Fruit fly (Drosophila melanogaster): ENCODE results near the gene pira.

pira gene

DNA sequence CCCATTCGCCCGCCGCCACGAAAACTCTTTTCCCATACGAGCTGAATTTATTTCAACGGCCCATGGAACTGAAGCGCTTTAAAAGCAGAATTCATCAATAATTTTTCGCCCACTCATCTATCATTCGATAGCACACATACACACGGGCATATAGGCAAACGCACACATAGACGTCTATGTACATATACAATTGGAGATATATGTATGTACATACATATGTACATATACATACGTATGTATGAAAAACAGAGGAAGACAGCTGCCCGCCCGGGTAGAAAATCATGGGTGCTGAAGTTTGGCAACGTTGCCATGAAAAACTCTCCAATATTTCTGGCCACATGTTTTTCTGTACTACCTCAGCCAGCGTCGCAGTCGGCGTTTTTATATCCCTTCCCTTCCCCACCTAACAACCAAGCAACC lies 29.6 kb downstream of the pira start:
- TF ChIP-seq Gug (GFP tag; IDR thresholded peaks at IDR 0.05) (no peak), svp (GFP tag) (peak; percentile 60)

DNA sequence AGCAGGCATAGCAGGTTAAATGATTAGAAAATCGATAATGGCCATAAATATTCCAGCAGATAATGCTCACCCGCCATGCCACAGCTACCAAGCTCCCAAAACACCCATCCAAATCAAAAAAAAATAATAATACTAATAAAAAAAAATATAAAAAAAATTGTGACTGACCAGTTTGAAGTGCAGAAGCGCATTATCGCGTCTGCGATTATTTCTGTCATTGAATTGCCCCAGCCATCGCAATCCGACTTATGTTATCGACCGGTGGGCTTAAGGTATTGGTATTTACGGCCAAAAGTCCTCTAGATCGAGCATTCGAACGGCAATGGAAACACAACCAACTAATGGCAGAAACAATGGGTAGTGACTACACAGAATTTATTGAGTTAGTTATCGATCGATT lies 30.9 kb downstream of the pira start:
- TF ChIP-seq vri (GFP tag; optimal IDR thresholded peaks at IDR 0.05) (peak; percentile 29), Eip93F (GFP tag; optimal IDR thresholded peaks at IDR 0.05) (peak; percentile 13), Eip78C (GFP tag) (peak; percentile 30), fd85E (GFP tag; optimal IDR thresholded peaks at IDR 0.05) (no peak)

DNA sequence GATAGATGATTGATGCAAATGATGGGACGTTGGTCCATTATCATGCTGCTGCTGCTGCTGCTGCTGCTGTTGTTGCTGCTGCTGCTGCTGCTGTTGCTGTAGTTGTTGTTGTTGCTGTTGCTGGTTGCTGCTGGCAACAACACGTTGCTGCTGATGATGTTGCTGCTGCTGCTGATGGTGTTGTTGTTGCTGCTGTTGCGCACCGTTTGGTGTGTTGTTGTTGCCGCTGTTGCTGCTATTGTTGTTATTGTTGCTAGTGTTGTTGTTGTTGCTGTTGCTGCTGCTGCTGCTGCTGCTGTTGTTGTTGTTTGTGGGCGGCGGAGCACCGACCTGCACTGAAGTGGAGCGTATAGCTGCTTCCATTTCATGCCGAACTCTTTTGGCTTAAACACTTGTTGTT lies 32.3 kb downstream of the pira start:
- TF ChIP-seq cyc (GFP tag; optimal IDR thresholded peaks at IDR 0.05), result no peak

DNA sequence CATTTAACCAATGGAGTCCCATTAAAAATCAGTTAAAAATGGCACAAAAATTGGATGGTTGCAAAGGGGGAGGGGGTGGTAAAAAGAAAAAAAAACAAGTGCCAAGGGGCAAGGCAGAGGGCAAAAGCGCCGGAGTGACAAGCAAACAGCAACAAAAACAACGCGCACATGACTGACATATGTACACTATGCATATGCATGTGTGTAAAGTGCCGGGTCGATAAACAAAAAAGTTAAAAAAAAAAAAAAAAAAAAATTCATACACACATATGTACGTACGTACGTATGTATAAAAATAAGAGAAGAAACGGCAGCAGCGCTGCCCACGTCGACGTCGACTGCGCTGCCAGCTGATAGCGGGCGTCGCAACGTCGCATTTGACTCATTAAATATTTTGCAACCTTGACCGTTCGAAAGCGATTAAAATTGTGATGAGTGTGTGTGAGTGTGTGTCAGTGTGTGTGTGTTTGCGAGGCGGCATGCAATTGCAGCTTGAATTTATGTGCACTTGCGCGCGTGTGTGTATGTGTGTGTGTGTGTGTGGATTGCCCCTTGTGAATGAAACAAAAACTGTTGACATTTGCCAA lies 35.7 kb downstream of the pira start:
- TF ChIP-seq svp (GFP tag), result peak; percentile 85
- TF ChIP-seq CG3919 (GFP tag; optimal IDR thresholded peaks at IDR 0.05), result peak; percentile 31
- peak; percentile 30; the same call in 1 of the 2 replicates for TF ChIP-seq CG15336 (GFP tag; IDR thresholded peaks at IDR 0.05)
- TF ChIP-seq Eip75B (GFP tag; optimal IDR thresholded peaks at IDR 0.05), result peak; percentile 46
- TF ChIP-seq Lpt (GFP tag; optimal IDR thresholded peaks at IDR 0.05), result no peak
- no peak for TF ChIP-seq acj6 (GFP tag; optimal IDR thresholded peaks at IDR 0.05)
- peak; percentile 31 for TF ChIP-seq fkh (GFP tag; optimal IDR thresholded peaks at IDR 0.05)
- no peak for TF ChIP-seq OdsH (GFP tag; optimal IDR thresholded peaks at IDR 0.05)
- peak; percentile 76 for TF ChIP-seq Eip78C (GFP tag)
- peak; percentile 41; the same call in 2 of the 3 replicates for TF ChIP-seq CG8119 (GFP tag; IDR thresholded peaks at IDR 0.05)
- TF ChIP-seq vri (GFP tag; optimal IDR thresholded peaks at IDR 0.05), result peak; percentile 58
- TF ChIP-seq CG6792 (GFP tag; optimal IDR thresholded peaks at IDR 0.05), result no peak
- peak; percentile 63; the same call in 2 of the 3 replicates for TF ChIP-seq CG6163 (GFP tag; IDR thresholded peaks at IDR 0.05)
- TF ChIP-seq ss (GFP tag; optimal IDR thresholded peaks at IDR 0.05), result peak; percentile 32 to 36
- TF ChIP-seq CG34406 (GFP tag; optimal IDR thresholded peaks at IDR 0.05), result peak; percentile 30
- no peak for TF ChIP-seq esn (GFP tag; optimal IDR thresholded peaks at IDR 0.05)
- no peak for TF ChIP-seq CG6854 (GFP tag; optimal IDR thresholded peaks at IDR 0.05)
- peak; percentile 15 for TF ChIP-seq Eip93F (GFP tag; optimal IDR thresholded peaks at IDR 0.05)

- TF ChIP-seq CG6163 (GFP tag; IDR thresholded peaks at IDR 0.05) (peak; percentile 93), achi (GFP tag; optimal IDR thresholded peaks at IDR 0.05) (peak; percentile 26), Eip93F (GFP tag; optimal IDR thresholded peaks at IDR 0.05) (no peak), CG15336 (GFP tag; IDR thresholded peaks at IDR 0.05) (peak; percentile 90), CG32006 (GFP tag; optimal IDR thresholded peaks at IDR 0.05) (peak; percentile 53), Hr4 (GFP tag; optimal IDR thresholded peaks at IDR 0.05) (no peak), vri (GFP tag; optimal IDR thresholded peaks at IDR 0.05) (no peak), Lpt (GFP tag; optimal IDR thresholded peaks at IDR 0.05) (peak; percentile 93), dsx (GFP tag; optimal IDR thresholded peaks at IDR 0.05; ENCODE audit: poor library complexity, severe bottlenecking) (peak; percentile 78), CG9139 (GFP tag; optimal IDR thresholded peaks at IDR 0.05) (peak; percentile 94), CG31627 (GFP tag; optimal IDR thresholded peaks at IDR 0.05) (no peak), ss (GFP tag; optimal IDR thresholded peaks at IDR 0.05) (peak; percentile 94), Hr39 (GFP tag; optimal IDR thresholded peaks at IDR 0.05) (no peak), CG1621 (tag; optimal IDR thresholded peaks at IDR 0.05) (peak; percentile 87), Sox14 (GFP tag; optimal IDR thresholded peaks at IDR 0.05) (peak; percentile 68), Gug (GFP tag; IDR thresholded peaks at IDR 0.05) (peak; percentile 83), CG11762 (GFP tag; optimal IDR thresholded peaks at IDR 0.05; ENCODE audit: insufficient read depth) (peak; percentile 17), CG6808 (GFP tag; optimal IDR thresholded peaks at IDR 0.05) (peak; percentile 89), lz (GFP tag; optimal IDR thresholded peaks at IDR 0.05) (no peak), CG16779 (tag; optimal IDR thresholded peaks at IDR 0.05) (peak; percentile 84), Ets96B (tag; optimal IDR thresholded peaks at IDR 0.05) (peak; percentile 73), CG34406 (GFP tag; optimal IDR thresholded peaks at IDR 0.05) (peak; percentile 22), spab (GFP tag; optimal IDR thresholded peaks at IDR 0.05) (peak; percentile 81), salr (GFP tag; optimal IDR thresholded peaks at IDR 0.05) (peak; percentile 67 to 76), fd59A (GFP tag; optimal IDR thresholded peaks at IDR 0.05) (peak; percentile 44), Eip75B (GFP tag; optimal IDR thresholded peaks at IDR 0.05) (peak; percentile 43), Blimp-1 (GFP tag; optimal IDR thresholded peaks at IDR 0.05) (no peak), eg (GFP tag; IDR thresholded peaks at IDR 0.05) (peak; percentile 92), OdsH (GFP tag; optimal IDR thresholded peaks at IDR 0.05) (peak; percentile 27)
Observed at dm6 chrX:12725187-12725919, 38.1 kb downstream of the pira start.

All from whole organism, prepupa.